Worm (Caenorhabditis elegans) whole organism, L4 larva: Measurements from ENCODE around the gene nhr-175.

Source experiments
- D1046.2 ChIP-seq: fragments of 200-800 bp; sonication (Bioruptor generic); IDR thresholded peaks from 2 replicates; pipeline ENCODE4 v1.3.6; 2022; ENCODE audit warnings: missing genetic modification characterization, missing compliant biosample characterization
- F10B5.3 ChIP-seq: sonication (generic microtip); optimal IDR thresholded peaks from 2 replicates; lab custom pipeline; 2016; ENCODE audit warnings: mild to moderate bottlenecking, missing genetic modification characterization, missing compliant biosample characterization
- F37D6.2 ChIP-seq: sonication (generic microtip); optimal IDR thresholded peaks from 2 replicates; lab custom pipeline; 2016; ENCODE audit warnings: mild to moderate bottlenecking, missing genetic modification characterization, missing compliant biosample characterization
- F44E2.7 ChIP-seq: fragments of 200-800 bp; sonication (Bioruptor generic); IDR thresholded peaks from 2 replicates; pipeline ENCODE4 v2.1.2; 2022; ENCODE audit warnings: missing genetic modification characterization, missing compliant biosample characterization
- T20F7.1 ChIP-seq: fragments of 200-800 bp; sonication (Bioruptor generic); optimal IDR thresholded peaks from 2 replicates; lab custom pipeline; 2018; ENCODE audit warnings: mild to moderate bottlenecking, missing genetic modification characterization, missing compliant biosample characterization
- T26A8.4 ChIP-seq: fragments of 200-800 bp; sonication (Bioruptor generic); IDR thresholded peaks from 2 replicates; pipeline ENCODE4 v1.3.6; 2022; ENCODE audit warnings: missing genetic modification characterization, missing compliant biosample characterization
- Y48G9A.11 ChIP-seq: fragments of 200-800 bp; sonication (Bioruptor generic); IDR thresholded peaks from 2 replicates; pipeline ENCODE4 v1.3.6; 2022; ENCODE audit warnings: missing genetic modification reagents, missing genetic modification characterization, missing compliant biosample characterization
- Y5F2A.4 ChIP-seq: fragments of 200-800 bp; sonication (Bioruptor generic); optimal IDR thresholded peaks from 2 replicates; lab custom pipeline; 2018; ENCODE audit warnings: mild to moderate bottlenecking, missing genetic modification characterization, missing compliant biosample characterization
- Y75B8A.6 ChIP-seq: fragments of 200-800 bp; sonication (Bioruptor generic); IDR thresholded peaks from 2 replicates; pipeline ENCODE4 v1.3.6; 2022; ENCODE audit warnings: missing genetic modification reagents, missing genetic modification characterization, missing compliant biosample characterization
- ZK337.2 ChIP-seq: fragments of 200-800 bp; sonication (Bioruptor generic); IDR thresholded peaks from 2 replicates; pipeline ENCODE4 v1.3.6; 2022; ENCODE audit warnings: missing genetic modification reagents, missing genetic modification characterization, missing compliant biosample characterization
- aha-1 ChIP-seq: fragments of 150-350 bp; peaks from one replicate; lab custom pipeline; 2014; ENCODE audit warnings: missing biosample characterization, missing genetic modification characterization
- aly-2 ChIP-seq: sonication (generic microtip); optimal IDR thresholded peaks from 2 replicates; lab custom pipeline; 2018; ENCODE audit warnings: missing biosample characterization, missing genetic modification characterization
- ama-1 ChIP-seq: fragments of 150-350 bp; optimal IDR thresholded peaks from 2 replicates; lab custom pipeline; 2014; ENCODE audit warnings: inconsistent platforms, mixed read lengths
- ceh-44 ChIP-seq: fragments of 200-800 bp; sonication (Bioruptor generic); IDR thresholded peaks from 2 replicates; pipeline ENCODE4 v1.3.6; 2022; ENCODE audit warnings: missing genetic modification reagents, missing genetic modification characterization, missing compliant biosample characterization
- ces-1 ChIP-seq: fragments of 150-350 bp; sonication (generic microtip); optimal IDR thresholded peaks from 4 replicates; lab custom pipeline; 2014; ENCODE audit warnings: missing biosample characterization, missing genetic modification reagents, missing genetic modification characterization
- daf-12 ChIP-seq: fragments of 150-350 bp; optimal IDR thresholded peaks from 2 replicates; lab custom pipeline; 2014; ENCODE audit warnings: missing biosample characterization, missing genetic modification reagents, missing genetic modification characterization
- dmd-8 ChIP-seq: fragments of 200-800 bp; sonication (Bioruptor generic); IDR thresholded peaks from 2 replicates; pipeline ENCODE4 v1.3.6; 2022; ENCODE audit warnings: missing genetic modification characterization, missing compliant biosample characterization
- dve-1 ChIP-seq: sonication (generic microtip); optimal IDR thresholded peaks from 2 replicates; lab custom pipeline; 2017; ENCODE audit warnings: antibody characterized with exemption, mild to moderate bottlenecking, missing genetic modification characterization, missing compliant biosample characterization; ENCODE audit not compliant: insufficient read depth
- fkh-10 ChIP-seq: fragments of 150-350 bp; optimal IDR thresholded peaks from 2 replicates; lab custom pipeline; 2014; ENCODE audit warnings: missing biosample characterization, missing genetic modification reagents, missing genetic modification characterization
- fos-1 ChIP-seq: fragments of 150-350 bp; optimal IDR thresholded peaks from 2 replicates; lab custom pipeline; 2014; ENCODE audit warnings: missing biosample characterization, missing genetic modification characterization
- hlh-30 ChIP-seq: sonication (generic microtip); optimal IDR thresholded peaks from 2 replicates; lab custom pipeline; 2017; ENCODE audit warnings: antibody characterized with exemption, mild to moderate bottlenecking, missing genetic modification characterization, missing compliant biosample characterization; ENCODE audit not compliant: insufficient read depth
- jun-1 ChIP-seq: fragments of 150-350 bp; optimal IDR thresholded peaks from 2 replicates; lab custom pipeline; 2014; ENCODE audit warnings: missing biosample characterization, missing genetic modification reagents, missing genetic modification characterization
- lin-13 ChIP-seq: fragments of 150-350 bp; optimal IDR thresholded peaks from 2 replicates; lab custom pipeline; 2014; ENCODE audit warnings: missing biosample characterization, missing genetic modification reagents, missing genetic modification characterization
- lin-38 ChIP-seq: fragments of 200-800 bp; sonication (Bioruptor generic); IDR thresholded peaks from 2 replicates; pipeline ENCODE4 v1.3.6; 2022; ENCODE audit warnings: missing genetic modification reagents, missing genetic modification characterization, missing compliant biosample characterization
- mdl-1 ChIP-seq, 2 experiments: fragments of 150-350 bp in 1 of 2; sonication (generic microtip) in 1 of 2; optimal IDR thresholded peaks; 2 replicates each; lab custom pipeline; 2014 to 2017; ENCODE audit warnings: missing biosample characterization in 2 of 2, missing genetic modification characterization in 2 of 2
- mdt-29 ChIP-seq: fragments of 200-800 bp; sonication (Bioruptor generic); IDR thresholded peaks from 2 replicates; pipeline ENCODE4 v1.3.6; 2022; ENCODE audit warnings: missing genetic modification reagents, missing genetic modification characterization, missing compliant biosample characterization
- mes-2 ChIP-seq: sonication (generic microtip); optimal IDR thresholded peaks from 2 replicates; lab custom pipeline; 2016; ENCODE audit warnings: missing genotype, mild to moderate bottlenecking, missing genetic modification characterization, missing compliant biosample characterization; ENCODE audit not compliant: poor library complexity, severe bottlenecking
- mxl-3 ChIP-seq: fragments of 200-800 bp; sonication (Bioruptor generic); optimal IDR thresholded peaks from 2 replicates; lab custom pipeline; 2018; ENCODE audit warnings: mild to moderate bottlenecking, missing genetic modification characterization, missing compliant biosample characterization
- nhr-102 ChIP-seq: sonication (generic microtip); optimal IDR thresholded peaks from 2 replicates; lab custom pipeline; 2016; ENCODE audit warnings: mild to moderate bottlenecking, missing genetic modification characterization, moderate library complexity, missing compliant biosample characterization
- nhr-25 ChIP-seq: sonication (generic microtip); optimal IDR thresholded peaks from 2 replicates; lab custom pipeline; 2017; ENCODE audit warnings: missing genetic modification characterization, mild to moderate bottlenecking, missing compliant biosample characterization, antibody characterized with exemption, moderate library complexity, borderline replicate concordance; ENCODE audit not compliant: insufficient read depth
- nhr-28 ChIP-seq: fragments of 150-350 bp; optimal IDR thresholded peaks from 2 replicates; lab custom pipeline; 2014; ENCODE audit warnings: missing biosample characterization, missing genetic modification characterization
- nhr-6 ChIP-seq: fragments of 150-350 bp; optimal IDR thresholded peaks from 2 replicates; lab custom pipeline; 2014; ENCODE audit warnings: missing biosample characterization, missing genetic modification characterization
- nhr-76 ChIP-seq: fragments of 150-350 bp; optimal IDR thresholded peaks from 2 replicates; lab custom pipeline; 2014; ENCODE audit warnings: missing biosample characterization, missing genetic modification characterization
- pha-4 ChIP-seq, 2 experiments: fragments of 150-350 bp in 1 of 2; fragments of 200-800 bp in 1 of 2; sonication (Bioruptor generic) in 1 of 2; IDR thresholded peaks in 1 of 2; optimal IDR thresholded peaks in 1 of 2; 2 replicates each; pipeline versions ENCODE4 v1.3.6 to Lab custom; 2014 to 2022; ENCODE audit warnings: missing genetic modification characterization in 2 of 2, missing genetic modification reagents in 2 of 2, missing biosample characterization in 1 of 2, missing compliant biosample characterization in 1 of 2
- pqm-1 ChIP-seq: sonication (generic microtip); optimal IDR thresholded peaks from 2 replicates; lab custom pipeline; 2017; ENCODE audit warnings: missing biosample characterization, missing genetic modification characterization
- sdz-12 ChIP-seq: fragments of 200-800 bp; sonication (Bioruptor generic); optimal IDR thresholded peaks from 2 replicates; lab custom pipeline; 2018; ENCODE audit warnings: mild to moderate bottlenecking, missing genetic modification characterization, missing compliant biosample characterization
- skn-1 ChIP-seq: fragments of 150-350 bp; optimal IDR thresholded peaks from 2 replicates; lab custom pipeline; 2014; ENCODE audit warnings: missing biosample characterization, missing genetic modification characterization
- snpc-1.2 ChIP-seq: fragments of 200-800 bp; sonication (Bioruptor generic); IDR thresholded peaks from 2 replicates; pipeline ENCODE4 v1.3.6; 2022; ENCODE audit warnings: missing genetic modification reagents, missing genetic modification characterization, missing compliant biosample characterization
- spr-1 ChIP-seq: sonication (generic microtip); optimal IDR thresholded peaks from 2 replicates; lab custom pipeline; 2016; ENCODE audit warnings: mild to moderate bottlenecking, missing genetic modification characterization, missing compliant biosample characterization
- spr-3 ChIP-seq: fragments of 200-800 bp; sonication (Bioruptor generic); optimal IDR thresholded peaks from 2 replicates; lab custom pipeline; 2018; ENCODE audit warnings: mild to moderate bottlenecking, missing genetic modification characterization, missing compliant biosample characterization
- unc-130 ChIP-seq: sonication (generic microtip); optimal IDR thresholded peaks from 2 replicates; lab custom pipeline; 2016; ENCODE audit warnings: missing genetic modification reagents, missing genetic modification characterization, missing compliant biosample characterization
- unc-62 ChIP-seq, 3 experiments: fragments of 150-350 bp in 1 of 3; sonication (generic microtip); optimal IDR thresholded peaks in 2 of 3; peaks in 1 of 3; 1 replicate in 1 of 3; 2 replicates in 2 of 3; lab custom pipeline; 2014 to 2017; ENCODE audit warnings: missing biosample characterization in 3 of 3, missing genetic modification characterization in 3 of 3, missing genetic modification reagents in 3 of 3, missing genotype in 1 of 3
- vab-7 ChIP-seq: fragments of 200-800 bp; sonication (Bioruptor generic); IDR thresholded peaks from 2 replicates; pipeline ENCODE4 v1.3.6; 2022; ENCODE audit warnings: missing genetic modification reagents, missing genetic modification characterization, missing compliant biosample characterization
- zag-1 ChIP-seq: fragments of 150-350 bp; optimal IDR thresholded peaks from 2 replicates; lab custom pipeline; 2014; ENCODE audit warnings: missing biosample characterization, missing genetic modification characterization
- zfp-2 ChIP-seq: sonication (generic microtip); optimal IDR thresholded peaks from 2 replicates; lab custom pipeline; 2016; ENCODE audit warnings: mild to moderate bottlenecking, missing genetic modification characterization, missing compliant biosample characterization
- ztf-11 ChIP-seq: fragments of 150-350 bp; optimal IDR thresholded peaks from 2 replicates; lab custom pipeline; 2014; ENCODE audit warnings: missing biosample characterization, missing genetic modification characterization

Gene nhr-175

ce11 chrV:13907557-13908104 lies 41.1 kb downstream of the nhr-175 start (continued):
- peak; percentile 85 for TF ChIP-seq Y75B8A.6 (GFP tag; lab: Robert Waterston, UW)
- TF ChIP-seq lin-38 (GFP tag; lab: Robert Waterston, UW) = peak; percentile 59
- peak; percentile 32 for TF ChIP-seq spr-3
- no peak for TF ChIP-seq ZK337.2 (GFP tag; lab: Robert Waterston, UW)
- TF ChIP-seq zag-1 (tag; lab: Kevin White, UChicago) = no peak
- TF ChIP-seq ama-1 (lab: Kevin White, UChicago) = no peak
- TF ChIP-seq mdt-29 (GFP tag; lab: Robert Waterston, UW) = peak; percentile 69; the same call in 1 of the 2 replicates
- TF ChIP-seq nhr-28 (tag; lab: Kevin White, UChicago) = peak; percentile 48
- no peak for TF ChIP-seq nhr-76
- peak in 1 of 2 experiments; percentile 22 for TF ChIP-seq mdl-1 (tag; optimal IDR thresholded peaks at IDR 0.05; lab: Kevin White, UChicago)
- peak; percentile 4 for TF ChIP-seq hlh-30 (tag; lab: Kevin White, UChicago)
- TF ChIP-seq nhr-102 (tag; lab: Kevin White, UChicago) = peak; percentile 70
- no peak for TF ChIP-seq fos-1 (tag; lab: Kevin White, UChicago)
- TF ChIP-seq unc-62 (GFP tag; optimal IDR thresholded peaks at IDR 0.05 in 1 of 2; lab: Kevin White, UChicago) = no peak
- no peak for TF ChIP-seq unc-62 (tag; optimal IDR thresholded peaks at IDR 0.05; lab: Kevin White, UChicago)
- peak; percentile 45 for TF ChIP-seq mxl-3 (GFP tag; lab: Kevin White, UChicago)

ce11 chrV:13908120-13908915 lies 41.8 kb downstream of the nhr-175 start:
- TF ChIP-seq F10B5.3 (tag; lab: Kevin White, UChicago) = no peak
- TF ChIP-seq fkh-10 (GFP tag; lab: Kevin White, UChicago) = no peak
- TF ChIP-seq snpc-1.2 = 0 out of 2 replicates have a peak, but pooled peaks have one; percentile 6
- peak; percentile 7 for TF ChIP-seq T26A8.4 (GFP tag; lab: Robert Waterston, UW)
- peak; percentile 72 for TF ChIP-seq aha-1 (tag; lab: Kevin White, UChicago)
- TF ChIP-seq dmd-8 (GFP tag; lab: Robert Waterston, UW) = no peak
- TF ChIP-seq Y5F2A.4 = no peak
- no peak for TF ChIP-seq ama-1 (lab: Kevin White, UChicago)
- TF ChIP-seq F44E2.7 = no peak
- TF ChIP-seq aly-2 (tag; lab: Kevin White, UChicago) = no peak
- TF ChIP-seq Y48G9A.11 (GFP tag; lab: Robert Waterston, UW) = 0 out of 2 replicates have a peak, but pooled peaks have one; percentile 24
- no peak for TF ChIP-seq unc-130 (GFP tag; lab: Kevin White, UChicago)
- TF ChIP-seq F37D6.2 (tag; lab: Kevin White, UChicago) = no peak
- TF ChIP-seq ztf-11 (tag; lab: Kevin White, UChicago) = no peak
- TF ChIP-seq spr-3 = no peak
- TF ChIP-seq spr-1 = no peak
- TF ChIP-seq lin-13 (GFP tag; lab: Kevin White, UChicago) = no peak
- no peak for TF ChIP-seq zag-1 (tag; lab: Kevin White, UChicago)
- TF ChIP-seq pha-4 (GFP tag; IDR thresholded peaks at IDR 0.05; lab: Robert Waterston, UW) = no peak
- no peak for TF ChIP-seq pha-4 (tag; optimal IDR thresholded peaks at IDR 0.05; lab: Kevin White, UChicago)
- no peak for TF ChIP-seq jun-1 (tag; lab: Kevin White, UChicago)
- no peak for TF ChIP-seq dve-1 (tag; lab: Kevin White, UChicago)
- TF ChIP-seq nhr-28 (tag; lab: Kevin White, UChicago) = no peak
- no peak for TF ChIP-seq nhr-6 (tag; lab: Kevin White, UChicago)
- TF ChIP-seq mes-2 (tag; lab: Kevin White, UChicago) = peak; percentile 29
- no peak; the same call in 1 of the 2 replicates for TF ChIP-seq vab-7
- no peak for TF ChIP-seq nhr-25
- TF ChIP-seq daf-12 (tag; lab: Kevin White, UChicago) = no peak
- TF ChIP-seq zfp-2 (tag; lab: Kevin White, UChicago) = no peak
- no peak for TF ChIP-seq ces-1 (GFP tag; lab: Kevin White, UChicago)
- no peak for TF ChIP-seq ceh-44 (GFP tag; lab: Robert Waterston, UW)
- TF ChIP-seq D1046.2 (GFP tag; lab: Robert Waterston, UW) = no peak
- no peak for TF ChIP-seq pqm-1
- peak; percentile 31 for TF ChIP-seq T20F7.1 (GFP tag; lab: Kevin White, UChicago)
- TF ChIP-seq sdz-12 (GFP tag; lab: Kevin White, UChicago) = peak; percentile 60
- TF ChIP-seq skn-1 (tag; lab: Kevin White, UChicago) = no peak
